Worm (Caenorhabditis elegans): ENCODE measurements around the gene C24A3.4.
A peak's percentile ranks its signal among the peaks of the same experiment; 100 is the strongest.

C24A3.4 gene

DNA sequence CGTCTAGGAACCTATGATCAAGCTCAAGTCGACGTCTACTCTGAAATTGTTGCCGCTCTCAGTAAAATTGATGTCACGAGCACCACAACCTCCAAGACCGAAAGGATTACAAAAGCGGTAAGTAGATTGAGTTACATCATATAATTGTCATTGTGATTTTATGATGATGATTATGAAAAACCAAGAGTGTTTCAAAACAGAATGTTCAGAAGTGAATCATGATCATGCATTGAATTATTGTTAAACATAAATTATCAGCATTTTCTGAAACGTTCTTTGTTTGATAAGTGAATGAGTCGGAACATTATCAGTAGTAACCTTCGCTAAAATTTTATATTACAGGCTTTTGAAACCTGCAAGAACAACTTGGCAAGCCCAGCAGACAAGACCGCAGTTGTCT is 42.9 kb downstream of the C24A3.4 start (continued):
- TF ChIP-seq jun-1 (tag; optimal IDR thresholded peaks at IDR 0.05) (no peak), nhr-41 (GFP tag; IDR thresholded peaks at IDR 0.05) (no peak), lsy-2 (tag; optimal IDR thresholded peaks at IDR 0.05) (no peak), daf-16 (GFP tag; optimal IDR thresholded peaks at IDR 0.05) (no peak), daf-16 (tag; optimal IDR thresholded peaks at IDR 0.05) (peak; percentile 9), ama-1 (optimal IDR thresholded peaks at IDR 0.05) (no peak), nhr-102 (tag; optimal IDR thresholded peaks at IDR 0.05) (no peak), aha-1 (tag) (peak; percentile 68), mxl-2 (GFP tag; conservative IDR thresholded peaks at IDR 0.05) (no peak), unc-62 (GFP tag; optimal IDR thresholded peaks at IDR 0.05 in 1 of 2) (peak in 1 of 2 experiments; percentile 77), unc-62 (tag; optimal IDR thresholded peaks at IDR 0.05) (no peak), ztf-7 (tag; optimal IDR thresholded peaks at IDR 0.05) (peak; percentile 64), hlh-11 (tag; optimal IDR thresholded peaks at IDR 0.05) (peak; percentile 19), madf-9 (GFP tag; conservative IDR thresholded peaks at IDR 0.05) (no peak), pqm-1 (tag; optimal IDR thresholded peaks at IDR 0.05) (peak; percentile 73), Y105C5A.15 (GFP tag; IDR thresholded peaks at IDR 0.05) (no peak), mes-2 (tag; optimal IDR thresholded peaks at IDR 0.05; ENCODE audit: poor library complexity, severe bottlenecking) (no peak), zip-11 (GFP tag; IDR thresholded peaks at IDR 0.05) (no peak), mdt-29 (GFP tag; IDR thresholded peaks at IDR 0.05) (no peak), gei-8 (GFP tag; optimal IDR thresholded peaks at IDR 0.05) (no peak), dmd-6 (GFP tag; IDR thresholded peaks at IDR 0.05) (no peak), lim-7 (GFP tag; IDR thresholded peaks at IDR 0.05) (no peak), F44E2.7 (GFP tag; IDR thresholded peaks at IDR 0.05) (no peak), skn-1 (tag; optimal IDR thresholded peaks at IDR 0.05) (no peak)

- TF ChIP-seq nhr-28 (tag; optimal IDR thresholded peaks at IDR 0.05) (peak; percentile 50), ZK337.2 (GFP tag; IDR thresholded peaks at IDR 0.05) (no peak), unc-130 (GFP tag; optimal IDR thresholded peaks at IDR 0.05) (no peak), zfp-3 (GFP tag; conservative IDR thresholded peaks at IDR 0.05) (no peak), aha-1 (tag) (peak; percentile 61), unc-39 (tag; optimal IDR thresholded peaks at IDR 0.05) (no peak), daf-16 (GFP tag; optimal IDR thresholded peaks at IDR 0.05) (no peak), daf-16 (tag; optimal IDR thresholded peaks at IDR 0.05) (no peak), daf-19 (GFP tag; conservative IDR thresholded peaks at IDR 0.05) (no peak), hlh-11 (tag; optimal IDR thresholded peaks at IDR 0.05) (peak; percentile 22), dmd-8 (GFP tag; IDR thresholded peaks at IDR 0.05) (no peak), nhr-25 (tag; optimal IDR thresholded peaks at IDR 0.05; ENCODE audit: borderline replicate concordance, insufficient read depth) (no peak), gei-8 (GFP tag; optimal IDR thresholded peaks at IDR 0.05) (no peak), madf-9 (GFP tag; conservative IDR thresholded peaks at IDR 0.05) (no peak), hlh-30 (tag; optimal IDR thresholded peaks at IDR 0.05; ENCODE audit: insufficient read depth) (no peak), pqm-1 (tag; optimal IDR thresholded peaks at IDR 0.05) (peak; percentile 88), attf-4 (tag; optimal IDR thresholded peaks at IDR 0.05) (no peak), php-3 (GFP tag; IDR thresholded peaks at IDR 0.05) (peak; percentile 36; the same call in 1 of the 2 replicates)
These were observed 44.0 kb downstream of the C24A3.4 start for ce11 chrX:9036237-9036636.
